Fruit fly (Drosophila melanogaster): ENCODE measurements around the gene chp.

Gene chp

dm6 chr3R:31251130-31251770, 40.7 kb upstream of the chp start (continued):
- TF ChIP-seq CG2678 (tag; optimal IDR thresholded peaks at IDR 0.05) (peak; percentile 33), Camta (GFP tag; optimal IDR thresholded peaks at IDR 0.05) (peak; percentile 8), dmrt99B (tag; optimal IDR thresholded peaks at IDR 0.05) (peak; percentile 31), nmo (GFP tag; optimal IDR thresholded peaks at IDR 0.05) (peak; percentile 17), sens (GFP tag) (peak; percentile 69), CG13424 (tag; optimal IDR thresholded peaks at IDR 0.05) (peak; percentile 10), vvl (GFP tag; IDR thresholded peaks at IDR 0.05) (peak; percentile 20; the same call in 1 of the 2 replicates), CG7839 (tag; optimal IDR thresholded peaks at IDR 0.05) (peak; percentile 1), dysf (GFP tag; IDR thresholded peaks at IDR 0.05) (no peak), Ssrp (tag; optimal IDR thresholded peaks at IDR 0.05) (peak; percentile 0), Xrp1 (GFP tag; IDR thresholded peaks at IDR 0.05) (peak; percentile 39; the same call in 1 of the 2 replicates), az2 (GFP tag; optimal IDR thresholded peaks at IDR 0.05) (peak; percentile 20), CG15011 (GFP tag; optimal IDR thresholded peaks at IDR 0.05) (no peak)

- TF ChIP-seq crp (GFP tag; optimal IDR thresholded peaks at IDR 0.05) (peak in 1 of 2 experiments; percentile 64), mirr (GFP tag; optimal IDR thresholded peaks at IDR 0.05) (peak; percentile 19), exex (tag; optimal IDR thresholded peaks at IDR 0.05) (peak; percentile 38), trem (tag; optimal IDR thresholded peaks at IDR 0.05) (no peak), CG8388 (GFP tag; optimal IDR thresholded peaks at IDR 0.05) (no peak), tio (GFP tag; optimal IDR thresholded peaks at IDR 0.05) (no peak), eve (GFP tag; optimal IDR thresholded peaks at IDR 0.05) (no peak), CG11696 (GFP tag; IDR thresholded peaks at IDR 0.05) (no peak), tup (GFP tag; optimal IDR thresholded peaks at IDR 0.05) (no peak), pzg (GFP tag; optimal IDR thresholded peaks at IDR 0.05) (no peak), gsb (GFP tag; IDR thresholded peaks at IDR 0.05) (0 out of 2 replicates have a peak, but pooled peaks have one; percentile 8), CG43689 (GFP tag; IDR thresholded peaks at IDR 0.05) (no peak), CG6654 (GFP tag; optimal IDR thresholded peaks at IDR 0.05) (peak; percentile 88), z (GFP tag; IDR thresholded peaks at IDR 0.05) (no peak), klu (GFP tag; IDR thresholded peaks at IDR 0.05) (no peak), bsh (GFP tag; optimal IDR thresholded peaks at IDR 0.05) (no peak), Mes4 (GFP tag; optimal IDR thresholded peaks at IDR 0.05) (no peak), CG2120 (GFP tag; optimal IDR thresholded peaks at IDR 0.05) (peak; percentile 12), Poxn (GFP tag; IDR thresholded peaks at IDR 0.05) (no peak), cwo (GFP tag; optimal IDR thresholded peaks at IDR 0.05) (no peak), ind (GFP tag; optimal IDR thresholded peaks at IDR 0.05) (no peak), Dfd (GFP tag; optimal IDR thresholded peaks at IDR 0.05) (no peak), CG14667 (GFP tag; IDR thresholded peaks at IDR 0.05) (no peak), Lhr (GFP tag; optimal IDR thresholded peaks at IDR 0.05) (no peak), chinmo (GFP tag; IDR thresholded peaks at IDR 0.05; ENCODE audit: partially characterized antibody) (0 out of 4 replicates have a peak, but pooled peaks have one; percentile 37), pum (GFP tag; optimal IDR thresholded peaks at IDR 0.05) (no peak), D19A (tag; optimal IDR thresholded peaks at IDR 0.05) (no peak), jigr1 (GFP tag; IDR thresholded peaks at IDR 0.05) (no peak), jing (GFP tag; optimal IDR thresholded peaks at IDR 0.05) (no peak), CG10654 (GFP tag; optimal IDR thresholded peaks at IDR 0.05) (no peak), CG2889 (GFP tag; IDR thresholded peaks at IDR 0.05) (no peak), Gug (GFP tag; IDR thresholded peaks at IDR 0.05) (no peak), CG17186 (GFP tag; optimal IDR thresholded peaks at IDR 0.05) (no peak), sug (tag; optimal IDR thresholded peaks at IDR 0.05) (peak; percentile 30), ci (GFP tag; IDR thresholded peaks at IDR 0.05) (no peak), HmgZ (tag; optimal IDR thresholded peaks at IDR 0.05) (peak; percentile 3)
Measured at dm6 chr3R:31250426-31251034, 40.0 kb upstream of the chp start.

Data from whole organism, embryonic.